Worm (Caenorhabditis elegans) whole organism, L2 larva: ENCODE results near the gene C08F11.3.

ENCODE experiments used
- R02D3.7 ChIP-seq: fragments of 150-350 bp; optimal IDR thresholded peaks from 2 replicates; lab custom pipeline; 2014; ENCODE audit warnings: missing biosample characterization, missing genetic modification characterization
- ama-1 ChIP-seq: fragments of 150-350 bp; optimal IDR thresholded peaks from 2 replicates; lab custom pipeline; 2018; ENCODE audit warnings: inconsistent platforms
- egl-27 ChIP-seq: sonication (generic microtip); optimal IDR thresholded peaks from 3 replicates; lab custom pipeline; 2017; ENCODE audit warnings: missing biosample characterization, missing genetic modification reagents, missing genetic modification characterization
- fos-1 ChIP-seq: fragments of 150-350 bp; optimal IDR thresholded peaks from 2 replicates; lab custom pipeline; 2014; ENCODE audit warnings: missing biosample characterization, missing genetic modification characterization
- mdl-1 ChIP-seq, 2 experiments: fragments of 150-350 bp in 1 of 2; sonication (generic microtip) in 1 of 2; optimal IDR thresholded peaks; 2 replicates each; lab custom pipeline; 2017; ENCODE audit warnings: missing biosample characterization in 2 of 2, missing genetic modification characterization in 2 of 2
- nhr-25 ChIP-seq: fragments of 150-350 bp; sonication (generic microtip); optimal IDR thresholded peaks from 3 replicates; lab custom pipeline; 2014; ENCODE audit warnings: missing biosample characterization, missing genetic modification characterization
- snpc-4 ChIP-seq: fragments of 150-350 bp; optimal IDR thresholded peaks from 2 replicates; lab custom pipeline; 2014; ENCODE audit warnings: missing biosample characterization, missing genetic modification characterization
- unc-62 ChIP-seq: fragments of 150-350 bp; optimal IDR thresholded peaks from 2 replicates; lab custom pipeline; 2014; ENCODE audit warnings: missing biosample characterization, missing genetic modification reagents, missing genetic modification characterization

DNA sequence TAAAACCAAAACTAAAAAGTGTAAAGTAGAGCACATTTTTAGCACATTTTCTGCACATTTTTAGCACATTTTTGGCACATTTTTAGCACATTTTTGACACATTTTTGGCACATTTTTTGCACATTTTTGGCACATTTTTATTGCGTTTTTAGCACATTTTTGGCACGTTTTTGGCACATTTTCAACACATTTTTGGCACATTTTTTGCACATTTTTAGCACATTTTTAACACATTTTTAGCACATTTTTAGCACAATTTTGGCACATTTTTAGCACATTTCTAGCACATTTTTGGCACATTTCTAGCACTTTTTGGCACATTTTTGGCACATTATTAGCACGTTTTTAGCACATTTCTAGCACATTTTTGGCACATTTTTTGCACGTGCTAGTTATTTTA is 43.6 kb upstream of the C08F11.3 start:
- TF ChIP-seq ama-1 (lab: Kevin White, UChicago) (no peak), egl-27 (tag; lab: Kevin White, UChicago) (no peak), nhr-25 (tag; lab: Kevin White, UChicago) (no peak), R02D3.7 (no peak), mdl-1 (tag; optimal IDR thresholded peaks at IDR 0.05; lab: Kevin White, UChicago) (no peak), unc-62 (GFP tag; lab: Kevin White, UChicago) (no peak), fos-1 (no peak), snpc-4 (tag; lab: Kevin White, UChicago) (no peak)
